Worm (Caenorhabditis elegans): ENCODE measurements around the gene nhr-184.

Gene nhr-184

ce11 chrV:2177307-2177764 is 36.9 kb downstream of the nhr-184 start, which contains the start of gene srbc-17 (continued):
- TF ChIP-seq Y53F4B.3 (GFP tag; IDR thresholded peaks at IDR 0.05) (no peak), zim-3 (tag; optimal IDR thresholded peaks at IDR 0.05) (no peak), egl-44 (GFP tag; IDR thresholded peaks at IDR 0.05) (no peak), snpc-3.4 (tag; optimal IDR thresholded peaks at IDR 0.05) (no peak), dpff-1 (tag; optimal IDR thresholded peaks at IDR 0.05) (no peak)

- no peak for TF ChIP-seq rpc-1 (optimal IDR thresholded peaks at IDR 0.05)
- no peak for TF ChIP-seq rpc-1 (tag; optimal IDR thresholded peaks at IDR 0.05)
- no peak for TF ChIP-seq ceh-40 (GFP tag; IDR thresholded peaks at IDR 0.05)
- TF ChIP-seq ztf-22 (GFP tag; optimal IDR thresholded peaks at IDR 0.05): no peak
- TF ChIP-seq K12H6.12 (tag; optimal IDR thresholded peaks at IDR 0.05): no peak
- TF ChIP-seq mel-28 (tag; optimal IDR thresholded peaks at IDR 0.05; ENCODE audit: borderline replicate concordance): no peak
- TF ChIP-seq dpl-1 (GFP tag; optimal IDR thresholded peaks at IDR 0.05): no peak
- TF ChIP-seq B0261.1 (tag; optimal IDR thresholded peaks at IDR 0.05): no peak
These were observed 39.0 kb downstream of the nhr-184 start, which contains the start of gene C45H4.18 for ce11 chrV:2175242-2175641. TSS of gene C45H4.18 (plus strand) at chrV:2175542.

- TF ChIP-seq unc-130 (GFP tag; optimal IDR thresholded peaks at IDR 0.05): no peak
- no peak for TF ChIP-seq ZK185.1 (tag; optimal IDR thresholded peaks at IDR 0.05; ENCODE audit: poor library complexity, severe bottlenecking)
- no peak for TF ChIP-seq lag-1 (GFP tag; IDR thresholded peaks at IDR 0.05)
These were observed 39.8 kb downstream of the nhr-184 start for ce11 chrV:2174465-2174864.

- TF ChIP-seq rec-8 (tag; optimal IDR thresholded peaks at IDR 0.05): no peak
- no peak for TF ChIP-seq Y56A3A.18 (GFP tag; IDR thresholded peaks at IDR 0.05)
- TF ChIP-seq attf-3 (GFP tag; conservative IDR thresholded peaks at IDR 0.05): no peak
- TF ChIP-seq somi-1 (GFP tag; optimal IDR thresholded peaks at IDR 0.05): no peak
- no peak for TF ChIP-seq lsl-1 (GFP tag; optimal IDR thresholded peaks at IDR 0.05)
These were observed 47.6 kb downstream of the nhr-184 start, which contains the start of gene srbc-19 for ce11 chrV:2166679-2167078. TSS of gene srbc-19 (minus strand) at chrV:2166779.

ce11 chrV:2163735-2164134 is 50.5 kb downstream of the nhr-184 start, which contains the start of gene str-255:
TSS of gene str-255 (minus strand) at chrV:2163835.
- no peak for TF ChIP-seq dpff-1 (tag; optimal IDR thresholded peaks at IDR 0.05)
- TF ChIP-seq F49E8.2 (tag; optimal IDR thresholded peaks at IDR 0.05; ENCODE audit: insufficient read depth): no peak
- TF ChIP-seq F57C9.4 (tag; optimal IDR thresholded peaks at IDR 0.05): no peak
- no peak for TF ChIP-seq mxl-1 (tag; optimal IDR thresholded peaks at IDR 0.05)
- TF ChIP-seq dpl-1 (GFP tag; optimal IDR thresholded peaks at IDR 0.05): no peak
- TF ChIP-seq ztf-22 (GFP tag; optimal IDR thresholded peaks at IDR 0.05): no peak
- TF ChIP-seq tbx-9 (tag; optimal IDR thresholded peaks at IDR 0.05; ENCODE audit: borderline replicate concordance): no peak
- no peak for TF ChIP-seq ceh-27 (GFP tag; optimal IDR thresholded peaks at IDR 0.05)
- TF ChIP-seq ztf-25 (GFP tag; IDR thresholded peaks at IDR 0.05): no peak
- TF ChIP-seq nfya-2 (GFP tag; IDR thresholded peaks at IDR 0.05): no peak
- no peak for TF ChIP-seq ceh-58 (GFP tag; IDR thresholded peaks at IDR 0.05)
- no peak for TF ChIP-seq attf-5 (GFP tag; optimal IDR thresholded peaks at IDR 0.05)
- TF ChIP-seq let-607 (tag; optimal IDR thresholded peaks at IDR 0.05): no peak
- TF ChIP-seq ZK185.1 (tag; optimal IDR thresholded peaks at IDR 0.05; ENCODE audit: poor library complexity, severe bottlenecking): no peak
- TF ChIP-seq cebp-2 (GFP tag; IDR thresholded peaks at IDR 0.05): no peak
- TF ChIP-seq hmg-20 (GFP tag; IDR thresholded peaks at IDR 0.05): no peak
